Worm (Caenorhabditis elegans) whole organism, L4 larva: ENCODE results near the gene Y48E1C.4.

ENCODE experiments used
- ceh-62 ChIP-seq: sonication (generic microtip); optimal IDR thresholded peaks from 2 replicates; lab custom pipeline; 2017; ENCODE audit warnings: missing biosample characterization, missing genetic modification characterization
- daf-12 ChIP-seq: fragments of 150-350 bp; optimal IDR thresholded peaks from 2 replicates; lab custom pipeline; 2014; ENCODE audit warnings: missing biosample characterization, missing genetic modification reagents, missing genetic modification characterization
- fkh-10 ChIP-seq: fragments of 150-350 bp; optimal IDR thresholded peaks from 2 replicates; lab custom pipeline; 2014; ENCODE audit warnings: missing biosample characterization, missing genetic modification reagents, missing genetic modification characterization
- fos-1 ChIP-seq: fragments of 150-350 bp; optimal IDR thresholded peaks from 2 replicates; lab custom pipeline; 2014; ENCODE audit warnings: missing biosample characterization, missing genetic modification characterization
- pha-4 ChIP-seq, 2 experiments: fragments of 150-350 bp in 1 of 2; fragments of 200-800 bp in 1 of 2; sonication (Bioruptor generic) in 1 of 2; IDR thresholded peaks in 1 of 2; optimal IDR thresholded peaks in 1 of 2; 2 replicates each; pipeline versions ENCODE4 v1.3.6 to Lab custom; 2014 to 2022; ENCODE audit warnings: missing genetic modification characterization in 2 of 2, missing genetic modification reagents in 2 of 2, missing biosample characterization in 1 of 2, missing compliant biosample characterization in 1 of 2

DNA sequence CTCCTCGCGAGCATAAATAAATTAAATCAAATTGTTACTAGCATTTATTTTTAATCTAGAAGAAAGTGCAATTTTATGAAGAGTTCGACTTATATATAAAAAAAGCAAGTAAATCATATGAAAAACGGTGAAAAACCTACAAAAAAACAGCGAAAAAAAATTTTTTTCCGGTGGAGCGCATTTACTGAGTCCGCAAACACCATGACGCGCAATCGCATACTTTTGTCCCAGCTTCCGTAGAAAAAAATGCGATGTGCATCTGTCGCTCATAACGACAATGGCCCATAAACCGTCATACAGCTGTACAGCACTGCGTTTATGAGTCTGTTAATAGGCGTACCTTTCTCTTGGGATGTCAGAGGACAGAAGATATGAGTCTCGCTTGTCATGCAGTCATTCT is 40.6 kb upstream of the Y48E1C.4 start:
- no peak for TF ChIP-seq fos-1 (tag; lab: Kevin White, UChicago)
- no peak for TF ChIP-seq pha-4 (GFP tag; IDR thresholded peaks at IDR 0.05; lab: Robert Waterston, UW)
- peak; percentile 24 for TF ChIP-seq pha-4 (tag; optimal IDR thresholded peaks at IDR 0.05; lab: Kevin White, UChicago)
- no peak for TF ChIP-seq ceh-62 (tag; lab: Kevin White, UChicago)
- no peak for TF ChIP-seq daf-12 (tag; lab: Kevin White, UChicago)
- TF ChIP-seq fkh-10 (GFP tag; lab: Kevin White, UChicago): no peak
